Fruit fly (Drosophila melanogaster) whole organism, wandering third instar larva: ENCODE data around the gene CG17294.

ENCODE experiments used
- CG32264 ChIP-seq: fragments of 200-800 bp; sonication (Bioruptor generic); optimal IDR thresholded peaks from 2 replicates; lab custom pipeline; 2016; ENCODE audit warnings: missing biosample characterization, missing genetic modification characterization
- CrebA ChIP-seq: fragments of 200-800 bp; sonication (Bioruptor generic); optimal IDR thresholded peaks from 2 replicates; lab custom pipeline; 2016; ENCODE audit warnings: missing biosample characterization, mild to moderate bottlenecking, missing genetic modification characterization, borderline replicate concordance
- Dfd ChIP-seq: fragments of >200 bp; optimal IDR thresholded peaks from 2 replicates; lab custom pipeline; 2017; ENCODE audit warnings: missing biosample characterization, missing genetic modification characterization
- Jra ChIP-seq: sonication (Bioruptor generic); optimal IDR thresholded peaks from 2 replicates; lab custom pipeline; 2016; ENCODE audit warnings: missing biosample characterization, missing genetic modification characterization
- Mio ChIP-seq: sonication (Bioruptor generic); optimal IDR thresholded peaks from 2 replicates; lab custom pipeline; 2016; ENCODE audit warnings: missing biosample characterization, missing genetic modification characterization
- Myc ChIP-seq: fragments of >200 bp; optimal IDR thresholded peaks from 2 replicates; lab custom pipeline; 2017
- N ChIP-seq: fragments of >200 bp; optimal IDR thresholded peaks from 2 replicates; lab custom pipeline; 2018; ENCODE audit warnings: missing biosample characterization, missing external identifiers, missing genetic modification characterization
- br ChIP-seq: fragments of 200-800 bp; sonication (Bioruptor generic); optimal IDR thresholded peaks from 2 replicates; lab custom pipeline; 2016; ENCODE audit warnings: missing biosample characterization, missing genetic modification characterization
- ey ChIP-seq: fragments of 200-800 bp; sonication (Bioruptor generic); optimal IDR thresholded peaks from 2 replicates; lab custom pipeline; 2016; ENCODE audit warnings: missing biosample characterization, missing genetic modification characterization
- jim ChIP-seq: fragments of 175-275, 200-325 bp; sonication (Bioruptor generic); optimal IDR thresholded peaks from 2 replicates; lab custom pipeline; 2016; ENCODE audit warnings: missing biosample characterization, mild to moderate bottlenecking, missing genetic modification characterization
- psq ChIP-seq: fragments of 200-800 bp; sonication (Bioruptor generic); optimal IDR thresholded peaks from 3 replicates; lab custom pipeline; 2017; ENCODE audit warnings: missing biosample characterization, mild to moderate bottlenecking, missing genetic modification characterization, moderate library complexity
- sage ChIP-seq: fragments of 200-800 bp; sonication (Bioruptor generic); optimal IDR thresholded peaks from 2 replicates; lab custom pipeline; 2016; ENCODE audit warnings: missing biosample characterization, mild to moderate bottlenecking, missing genetic modification characterization
- usp ChIP-seq: fragments of >200 bp; optimal IDR thresholded peaks from 2 replicates; lab custom pipeline; 2017; ENCODE audit warnings: missing biosample characterization, missing genetic modification characterization

DNA sequence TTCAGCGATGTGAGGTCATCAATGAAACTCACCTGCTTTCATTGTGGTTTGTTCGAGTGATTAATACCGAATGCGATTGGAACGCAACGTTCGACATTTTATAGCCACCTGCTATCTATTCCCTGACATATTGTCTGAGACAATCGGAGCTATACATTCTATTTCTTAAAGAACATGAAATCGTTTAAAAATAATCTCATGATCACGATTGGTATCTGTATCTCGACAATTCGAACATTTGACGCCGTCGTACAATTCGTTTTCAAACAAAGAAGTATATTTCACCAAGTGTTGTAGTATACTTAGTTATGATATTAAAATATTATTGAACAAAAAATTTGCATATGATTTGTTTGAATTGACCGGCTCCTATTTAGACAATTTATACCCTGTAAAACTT lies 18.0 kb downstream of the CG17294 start, which contains the start of gene Peritrophin-15b:
- TF ChIP-seq usp (GFP tag; lab: Kevin White, UChicago) (no peak), Jra (GFP tag; lab: Kevin White, UChicago) (no peak), CG32264 (GFP tag; lab: Kevin White, UChicago) (no peak), Dfd (GFP tag; lab: Kevin White, UChicago) (no peak), ey (no peak), psq (GFP tag; lab: Kevin White, UChicago) (no peak), Mio (no peak), CrebA (GFP tag; lab: Kevin White, UChicago) (no peak), sage (no peak), br (no peak), jim (GFP tag; lab: Kevin White, UChicago) (no peak), Myc (lab: Kevin White, UChicago) (no peak), N (GFP tag; lab: Kevin White, UChicago) (no peak)
